Fruit fly (Drosophila melanogaster) whole organism, embryonic: ENCODE measurements around the gene T48.

Experiments used
- Abd-B ChIP-seq: fragments of 200-800 bp; sonication (Bioruptor generic); optimal IDR thresholded peaks from 2 replicates; lab custom pipeline; 2018; ENCODE audit warnings: missing biosample characterization, mild to moderate bottlenecking, missing genetic modification characterization, moderate library complexity
- Asciz ChIP-seq: fragments of 200-800 bp; sonication (Bioruptor generic); optimal IDR thresholded peaks from 2 replicates; lab custom pipeline; 2017; ENCODE audit warnings: missing biosample characterization, mild to moderate bottlenecking, missing genetic modification characterization, missing genetic modification reagents
- Atf6 ChIP-seq: fragments of 200-800 bp; sonication (Bioruptor generic); IDR thresholded peaks from 2 replicates; pipeline ENCODE4 v1.3.6; 2022; ENCODE audit warnings: missing biosample characterization, missing genetic modification characterization
- CG10209 ChIP-seq: fragments of 200-800 bp; sonication (Bioruptor generic); optimal IDR thresholded peaks from 3 replicates; lab custom pipeline; 2017; ENCODE audit warnings: missing biosample characterization, mild to moderate bottlenecking, missing genetic modification characterization, missing genetic modification reagents
- CG11456 ChIP-seq: fragments of 200-800 bp; sonication (Bioruptor generic); IDR thresholded peaks from 3 replicates; pipeline ENCODE4 v1.3.6; 2022; ENCODE audit warnings: missing biosample characterization, missing genetic modification characterization
- CG13894 ChIP-seq: fragments of 200-800 bp; sonication (Bioruptor generic); optimal IDR thresholded peaks from 3 replicates; lab custom pipeline; 2018; ENCODE audit warnings: missing biosample characterization, mild to moderate bottlenecking, missing genetic modification characterization, moderate library complexity
- CG14667 ChIP-seq: fragments of 200-800 bp; sonication (Bioruptor generic); IDR thresholded peaks from 2 replicates; pipeline ENCODE4 v1.3.6; 2022; ENCODE audit warnings: missing biosample characterization, missing genetic modification characterization
- CG15011 ChIP-seq: fragments of 200-800 bp; sonication (Bioruptor generic); optimal IDR thresholded peaks from 3 replicates; lab custom pipeline; 2018; ENCODE audit warnings: missing biosample characterization, mild to moderate bottlenecking, missing genetic modification characterization
- CG17361 ChIP-seq: fragments of 200-800 bp; sonication (Bioruptor generic); IDR thresholded peaks from 3 replicates; pipeline ENCODE4 v1.3.6; 2022; ENCODE audit warnings: missing biosample characterization, missing genetic modification characterization
- CG17568 ChIP-seq: fragments of 200-800 bp; sonication (Bioruptor generic); optimal IDR thresholded peaks from 2 replicates; lab custom pipeline; 2018; ENCODE audit warnings: missing biosample characterization, mild to moderate bottlenecking, missing genetic modification characterization, moderate library complexity
- CG2712 ChIP-seq: fragments of 200-800 bp; optimal IDR thresholded peaks from 3 replicates; lab custom pipeline; 2019; ENCODE audit warnings: missing biosample characterization, mild to moderate bottlenecking, missing genetic modification characterization, moderate library complexity
- CG30403 ChIP-seq: fragments of 200-800 bp; sonication (Bioruptor generic); optimal IDR thresholded peaks from 3 replicates; lab custom pipeline; 2016; ENCODE audit warnings: missing biosample characterization, missing genetic modification characterization
- CG3281 ChIP-seq: fragments of 200-800 bp; sonication (Bioruptor generic); optimal IDR thresholded peaks from 3 replicates; lab custom pipeline; 2017; ENCODE audit warnings: missing biosample characterization, mild to moderate bottlenecking, missing genetic modification characterization
- CG33213 ChIP-seq: fragments of 200-800 bp; sonication (Bioruptor generic); optimal IDR thresholded peaks from 3 replicates; lab custom pipeline; 2016; ENCODE audit warnings: missing biosample characterization, missing genetic modification characterization
- CG3726 ChIP-seq: fragments of 200-800 bp; sonication (Bioruptor generic); IDR thresholded peaks from 3 replicates; pipeline ENCODE4, ENCODE4 v1.3.6; 2022; ENCODE audit warnings: missing biosample characterization, missing genetic modification characterization
- CG3847 ChIP-seq: fragments of 200-800 bp; sonication (Bioruptor generic); IDR thresholded peaks from 2 replicates; pipeline ENCODE4 v1.3.6; 2022; ENCODE audit warnings: missing biosample characterization, missing genetic modification characterization
- CG5953 ChIP-seq: fragments of 200-800 bp; sonication (Bioruptor generic); IDR thresholded peaks from 2 replicates; pipeline ENCODE4 v1.3.6; 2022; ENCODE audit warnings: missing biosample characterization, missing genetic modification characterization
- CG6175 ChIP-seq: fragments of 200-800 bp; sonication (Bioruptor generic); IDR thresholded peaks from 3 replicates; pipeline ENCODE4 v1.3.6; 2022; ENCODE audit warnings: missing biosample characterization, missing genetic modification characterization
- CG6683 ChIP-seq: fragments of 200-800 bp; sonication (Bioruptor generic); optimal IDR thresholded peaks from 2 replicates; lab custom pipeline; 2017; ENCODE audit warnings: missing biosample characterization, mild to moderate bottlenecking, missing genetic modification characterization, missing genetic modification reagents
- CG7357 ChIP-seq: fragments of 200-800 bp; sonication (Bioruptor generic); IDR thresholded peaks from 3 replicates; pipeline ENCODE4 v1.3.6; 2022; ENCODE audit warnings: missing biosample characterization, missing genetic modification characterization
- CG7556 ChIP-seq: fragments of 200-800 bp; sonication (Bioruptor generic); optimal IDR thresholded peaks from 2 replicates; lab custom pipeline; 2017; ENCODE audit warnings: missing biosample characterization, mild to moderate bottlenecking, missing genetic modification characterization
- CG9437 ChIP-seq: fragments of 200-800 bp; sonication (Bioruptor generic); optimal IDR thresholded peaks from 2 replicates; lab custom pipeline; 2018; ENCODE audit warnings: missing biosample characterization, mild to moderate bottlenecking, missing genetic modification characterization
- CG9727 ChIP-seq: fragments of 200-800 bp; sonication (Bioruptor generic); optimal IDR thresholded peaks from 3 replicates; lab custom pipeline; 2017; ENCODE audit warnings: missing biosample characterization, mild to moderate bottlenecking, missing genetic modification characterization
- CG9817 ChIP-seq: fragments of 200-800 bp; sonication (Bioruptor generic); optimal IDR thresholded peaks from 2 replicates; lab custom pipeline; 2018; ENCODE audit warnings: missing biosample characterization, mild to moderate bottlenecking, missing genetic modification characterization, moderate library complexity
- CoRest ChIP-seq: fragments of 200-800 bp; sonication (Bioruptor generic); optimal IDR thresholded peaks from 3 replicates; lab custom pipeline; 2018; ENCODE audit warnings: missing biosample characterization, mild to moderate bottlenecking, missing genetic modification characterization, moderate library complexity
- Dbx ChIP-seq: fragments of 200-800 bp; sonication (Bioruptor generic); IDR thresholded peaks from 3 replicates; pipeline ENCODE4 v1.3.6; 2022; ENCODE audit warnings: missing biosample characterization, missing genetic modification characterization
- Dek ChIP-seq: fragments of 200-800 bp; sonication (Bioruptor generic); optimal IDR thresholded peaks from 3 replicates; lab custom pipeline; 2019; ENCODE audit warnings: missing biosample characterization, mild to moderate bottlenecking, missing genetic modification characterization, moderate library complexity
- Ets65A ChIP-seq: fragments of 200-800 bp; sonication (Bioruptor generic); peaks from one replicate; lab custom pipeline; 2016; ENCODE audit warnings: missing biosample characterization, missing genetic modification characterization
- Gug ChIP-seq: fragments of 200-800 bp; sonication (Bioruptor generic); IDR thresholded peaks from 4 replicates; pipeline ENCODE4 v1.3.6; 2022; ENCODE audit warnings: missing biosample characterization, missing genetic modification characterization
- Hr51 ChIP-seq, 2 experiments: fragments of 200-800 bp; sonication (Bioruptor generic); optimal IDR thresholded peaks; 2 replicates in 1 of 2; 3 replicates in 1 of 2; lab custom pipeline; 2016 to 2018; ENCODE audit warnings: missing biosample characterization in 2 of 2, missing genetic modification characterization in 2 of 2, mild to moderate bottlenecking in 1 of 2, moderate library complexity in 1 of 2
- Nf-YC ChIP-seq: fragments of 200-800 bp; optimal IDR thresholded peaks from 3 replicates; lab custom pipeline; 2019; ENCODE audit warnings: missing biosample characterization, mild to moderate bottlenecking, missing genetic modification characterization, moderate library complexity
- Sox102F ChIP-seq: fragments of 200-800 bp; sonication (Bioruptor generic); optimal IDR thresholded peaks from 2 replicates; lab custom pipeline; 2018; ENCODE audit warnings: missing biosample characterization, mild to moderate bottlenecking, missing genetic modification characterization, moderate library complexity
- Ssrp ChIP-seq: fragments of 200-800 bp; sonication (Bioruptor generic); optimal IDR thresholded peaks from 2 replicates; lab custom pipeline; 2018; ENCODE audit warnings: missing biosample characterization, mild to moderate bottlenecking, missing genetic modification characterization, moderate library complexity
- aop ChIP-seq: fragments of 200-800 bp; sonication (Bioruptor generic); IDR thresholded peaks from 2 replicates; pipeline ENCODE4 v1.3.6; 2022; ENCODE audit warnings: missing biosample characterization, missing genetic modification characterization
- bcd ChIP-seq: fragments of 200-800 bp; sonication (Bioruptor generic); optimal IDR thresholded peaks from 2 replicates; lab custom pipeline; 2017; ENCODE audit warnings: missing biosample characterization, mild to moderate bottlenecking, missing genetic modification characterization
- cg ChIP-seq: fragments of 200-800 bp; sonication (Bioruptor generic); optimal IDR thresholded peaks from 3 replicates; lab custom pipeline; 2019; ENCODE audit warnings: missing biosample characterization, mild to moderate bottlenecking, missing genetic modification characterization, moderate library complexity
- eve ChIP-seq, 2 experiments: fragments of >200 bp; optimal IDR thresholded peaks; 2 replicates each; lab custom pipeline; 2017; ENCODE audit warnings: missing biosample characterization in 2 of 2, missing genetic modification characterization in 2 of 2
- eyg ChIP-seq: fragments of 200-800 bp; sonication (Bioruptor generic); optimal IDR thresholded peaks from 3 replicates; lab custom pipeline; 2016; ENCODE audit warnings: missing biosample characterization, missing genetic modification characterization
- lab ChIP-seq: fragments of 200-800 bp; sonication (Bioruptor generic); optimal IDR thresholded peaks from 3 replicates; lab custom pipeline; 2017; ENCODE audit warnings: missing biosample characterization, missing genetic modification characterization, mild to moderate bottlenecking, moderate library complexity, missing genetic modification reagents
- lmd ChIP-seq: fragments of 200-800 bp; sonication (Bioruptor generic); IDR thresholded peaks from 2 replicates; pipeline ENCODE4 v1.3.6; 2022; ENCODE audit warnings: missing biosample characterization, missing genetic modification characterization
- lola ChIP-seq, 3 experiments: fragments of >200 bp in 2 of 3; fragments of 200-800 bp in 1 of 3; sonication (Bioruptor generic) in 1 of 3; optimal IDR thresholded peaks; 2 replicates each; lab custom pipeline; 2017 to 2019; ENCODE audit warnings: missing biosample characterization in 3 of 3, missing genetic modification characterization in 3 of 3, mild to moderate bottlenecking in 1 of 3, moderate library complexity in 1 of 3
- pb ChIP-seq: fragments of 200-800 bp; sonication (Bioruptor generic); optimal IDR thresholded peaks from 3 replicates; lab custom pipeline; 2016; ENCODE audit warnings: missing biosample characterization, missing genetic modification characterization
- pho ChIP-seq: fragments of 200-800 bp; sonication (Bioruptor generic); optimal IDR thresholded peaks from 2 replicates; lab custom pipeline; 2016; ENCODE audit warnings: missing biosample characterization, missing genetic modification characterization
- pita ChIP-seq: fragments of 200-800 bp; sonication (Bioruptor generic); optimal IDR thresholded peaks from 2 replicates; lab custom pipeline; 2017; ENCODE audit warnings: missing biosample characterization, mild to moderate bottlenecking, missing genetic modification characterization
- scrt ChIP-seq: fragments of 200-800 bp; sonication (Bioruptor generic); optimal IDR thresholded peaks from 2 replicates; lab custom pipeline; 2018; ENCODE audit warnings: missing biosample characterization, mild to moderate bottlenecking, missing genetic modification characterization, moderate library complexity
- so ChIP-seq: fragments of 200-800 bp; sonication (Bioruptor generic); IDR thresholded peaks from 3 replicates; pipeline ENCODE4 v1.3.6; 2022; ENCODE audit warnings: missing biosample characterization, missing genetic modification characterization
- sr ChIP-seq: fragments of 200-800 bp; sonication (Bioruptor generic); IDR thresholded peaks from 3 replicates; pipeline ENCODE4 v1.3.6; 2022; ENCODE audit warnings: missing biosample characterization, missing genetic modification characterization
- toy ChIP-seq: fragments of 200-800 bp; sonication (Bioruptor generic); IDR thresholded peaks from 2 replicates; pipeline ENCODE4 v1.3.6; 2022; ENCODE audit warnings: missing biosample characterization, missing genetic modification characterization
- unpg ChIP-seq: fragments of 200-800 bp; sonication (Bioruptor generic); optimal IDR thresholded peaks from 3 replicates; lab custom pipeline; 2018; ENCODE audit warnings: missing biosample characterization, mild to moderate bottlenecking, missing genetic modification characterization, moderate library complexity

Gene T48

DNA sequence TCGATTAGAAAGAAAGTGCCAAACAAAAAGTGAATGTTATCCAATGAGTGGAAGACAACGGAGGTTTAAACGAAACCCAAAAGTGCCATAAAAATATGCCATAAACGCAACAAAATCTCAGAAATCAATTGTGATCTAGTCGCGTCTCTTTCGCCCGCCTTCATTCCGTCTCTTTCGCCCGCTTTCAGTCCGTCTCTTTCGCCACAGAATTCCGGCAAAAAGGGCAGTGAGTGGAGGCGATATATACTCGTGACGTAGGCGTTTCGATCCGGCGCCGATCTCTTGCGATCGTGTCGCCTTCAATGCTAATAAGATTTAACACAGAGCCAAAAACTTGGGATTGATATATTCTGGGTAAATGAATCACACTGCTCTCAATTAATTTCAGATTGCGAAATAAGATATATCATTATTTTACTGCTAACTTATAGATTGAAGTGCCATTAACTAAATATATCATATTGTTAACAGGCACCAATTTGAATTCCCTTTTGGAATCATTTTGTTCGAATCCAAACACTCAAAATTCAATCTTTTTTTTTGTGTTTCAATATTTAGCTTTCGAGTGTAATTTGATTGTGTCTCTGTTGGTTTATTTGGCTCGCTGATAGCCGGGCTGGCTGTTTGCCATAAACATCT is 6.7 kb downstream of the T48 start:
- TF ChIP-seq Atf6 (GFP tag; lab: Robert Waterston, UW) (peak; percentile 53; the same call in 1 of the 2 replicates), CG17361 (GFP tag; lab: Robert Waterston, UW) (peak; percentile 68), Nf-YC (tag; lab: Kevin White, UChicago) (peak; percentile 58), CG6683 (GFP tag; lab: Kevin White, UChicago) (no peak), pho (GFP tag; lab: Kevin White, UChicago) (peak; percentile 2), eve (GFP tag; optimal IDR thresholded peaks at IDR 0.05; lab: Kevin White, UChicago) (peak in 1 of 2 experiments; percentile 65), sr (GFP tag; lab: Robert Waterston, UW) (peak; percentile 78), cg (no peak), Dek (tag; lab: Kevin White, UChicago) (peak; percentile 52), lola (GFP tag; optimal IDR thresholded peaks at IDR 0.05; lab: Kevin White, UChicago) (peak in 1 of 3 experiments; percentile 4), scrt (GFP tag; lab: Kevin White, UChicago) (peak; percentile 19), eyg (no peak), CoRest (tag; lab: Kevin White, UChicago) (peak; percentile 70), CG3726 (GFP tag; lab: Robert Waterston, UW) (no peak), unpg (peak; percentile 67), CG9727 (GFP tag; lab: Kevin White, UChicago) (peak; percentile 23), CG5953 (GFP tag; lab: Robert Waterston, UW) (peak; percentile 47; the same call in 1 of the 2 replicates), lmd (GFP tag; lab: Robert Waterston, UW) (peak; percentile 55), Gug (GFP tag; lab: Robert Waterston, UW) (no peak), CG15011 (GFP tag; lab: Kevin White, UChicago) (peak; percentile 16), Asciz (GFP tag; lab: Kevin White, UChicago) (peak; percentile 25), CG3281 (GFP tag; lab: Kevin White, UChicago) (peak; percentile 44), CG3847 (GFP tag; lab: Robert Waterston, UW) (peak; percentile 41), CG33213 (no peak), toy (GFP tag; lab: Robert Waterston, UW) (no peak), CG2712 (peak; percentile 56), Ets65A (GFP tag; lab: Kevin White, UChicago) (peak; percentile 2), Dbx (GFP tag; lab: Robert Waterston, UW) (no peak), Ssrp (tag; lab: Kevin White, UChicago) (peak; percentile 25), Sox102F (GFP tag; lab: Kevin White, UChicago) (peak; percentile 70), lab (peak; percentile 57), bcd (GFP tag; lab: Kevin White, UChicago) (peak; percentile 4), CG10209 (GFP tag; lab: Kevin White, UChicago) (peak; percentile 30), Abd-B (peak; percentile 55), CG7357 (GFP tag; lab: Robert Waterston, UW) (no peak), CG7556 (GFP tag; lab: Kevin White, UChicago) (peak; percentile 58), CG17568 (GFP tag; lab: Kevin White, UChicago) (peak; percentile 7), CG30403 (GFP tag; lab: Kevin White, UChicago) (peak; percentile 63), CG13894 (tag; lab: Kevin White, UChicago) (peak; percentile 81), CG14667 (GFP tag; lab: Robert Waterston, UW) (no peak), Hr51 (GFP tag; optimal IDR thresholded peaks at IDR 0.05; lab: Kevin White, UChicago) (peak; percentile 1 to 66), CG9437 (GFP tag; lab: Kevin White, UChicago) (peak; percentile 25), so (GFP tag; lab: Robert Waterston, UW) (peak; percentile 42; the same call in 1 of the 3 replicates), CG6175 (GFP tag; lab: Robert Waterston, UW) (0 out of 3 replicates have a peak, but pooled peaks have one; percentile 28), pita (GFP tag; lab: Kevin White, UChicago) (no peak), aop (GFP tag; lab: Robert Waterston, UW) (no peak), pb (GFP tag; lab: Kevin White, UChicago) (no peak), CG9817 (peak; percentile 41), CG11456 (GFP tag; lab: Robert Waterston, UW) (no peak)
